Worm (Caenorhabditis elegans): ENCODE results near the gene sek-5.

sek-5 gene

ce11 chrX:5406345-5406744, 28.9 kb downstream of the sek-5 start, which contains the start of gene C03F11.4:
TSS of gene C03F11.4 (minus strand) at chrX:5406445.
- TF ChIP-seq him-1 (tag; optimal IDR thresholded peaks at IDR 0.05) (no peak), W03F9.2 (tag; optimal IDR thresholded peaks at IDR 0.05) (no peak), dao-5 (tag; optimal IDR thresholded peaks at IDR 0.05) (no peak)

- TF ChIP-seq dao-5 (tag; optimal IDR thresholded peaks at IDR 0.05) (no peak), him-1 (tag; optimal IDR thresholded peaks at IDR 0.05) (no peak), W03F9.2 (tag; optimal IDR thresholded peaks at IDR 0.05) (no peak)
Measured at ce11 chrX:5407271-5407670, 29.9 kb downstream of the sek-5 start.

DNA sequence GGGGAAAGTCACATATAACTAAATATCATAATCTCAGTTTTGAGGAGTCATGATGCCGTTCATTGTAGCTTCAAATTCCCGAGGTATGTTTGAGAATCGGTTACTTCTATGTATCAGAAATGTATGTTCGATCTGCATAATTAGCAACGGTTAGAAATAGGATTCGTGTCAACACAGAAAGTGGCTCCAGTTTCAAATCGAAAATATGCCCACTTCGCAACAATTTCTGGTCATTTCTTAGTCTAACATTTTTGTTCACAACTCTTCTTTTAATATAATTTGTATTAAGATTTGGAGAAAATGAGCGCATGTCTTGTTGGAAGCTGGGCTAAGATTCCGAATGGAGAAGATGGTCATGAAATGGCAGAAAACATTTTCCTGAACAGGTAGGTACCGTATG, 36.1 kb downstream of the sek-5 start, which contains the start of gene pks-1:
Gene pks-1 (plus strand): TSS at position 301 of the 400 bp plus-strand sequence.
- no peak for TF ChIP-seq him-1 (tag; optimal IDR thresholded peaks at IDR 0.05)
- no peak for TF ChIP-seq W03F9.2 (tag; optimal IDR thresholded peaks at IDR 0.05)
- TF ChIP-seq dao-5 (tag; optimal IDR thresholded peaks at IDR 0.05) = no peak

ce11 chrX:5414250-5414649, 36.8 kb downstream of the sek-5 start, which contains the start of gene C41A3.2:
TSS of gene C41A3.2 (minus strand) at chrX:5414350.
- TF ChIP-seq dao-5 (tag; optimal IDR thresholded peaks at IDR 0.05) (no peak), W03F9.2 (tag; optimal IDR thresholded peaks at IDR 0.05) (no peak), him-1 (tag; optimal IDR thresholded peaks at IDR 0.05) (no peak)
